Worm (Caenorhabditis elegans): ENCODE measurements around the gene cutl-29.

The cutl-29 gene

ce11 chrX:8270971-8271553, at the start of gene cutl-29:
TSS of gene cutl-29 (minus strand) at chrX:8271021.
- TF ChIP-seq ceh-31 (tag; optimal IDR thresholded peaks at IDR 0.05) (peak; percentile 11), sdc-2 (tag; optimal IDR thresholded peaks at IDR 0.05) (no peak)

ce11 chrX:8318950-8319349, 48.1 kb upstream of the cutl-29 start, which contains the start of gene srh-11:
TSS of gene srh-11 (minus strand) at chrX:8319050.
- TF ChIP-seq fkh-10 (GFP tag; optimal IDR thresholded peaks at IDR 0.05) (no peak), pha-2 (tag; optimal IDR thresholded peaks at IDR 0.05) (no peak), npax-4 (tag; optimal IDR thresholded peaks at IDR 0.05) (no peak), ceh-9 (tag; optimal IDR thresholded peaks at IDR 0.05) (no peak), ceh-31 (tag; optimal IDR thresholded peaks at IDR 0.05) (no peak), ama-1 (optimal IDR thresholded peaks at IDR 0.05) (no peak), hlh-30 (tag; optimal IDR thresholded peaks at IDR 0.05; ENCODE audit: insufficient read depth) (no peak)

ce11 chrX:8311590-8311989, 40.8 kb upstream of the cutl-29 start:
- TF ChIP-seq unc-42 (tag; optimal IDR thresholded peaks at IDR 0.05) (peak; percentile 95), hlh-6 (tag; optimal IDR thresholded peaks at IDR 0.05) (no peak), madf-2 (tag; optimal IDR thresholded peaks at IDR 0.05) (no peak), ref-2 (tag; optimal IDR thresholded peaks at IDR 0.05) (peak; percentile 15), ceh-31 (tag; optimal IDR thresholded peaks at IDR 0.05) (peak; percentile 58)

- TF ChIP-seq ceh-31 (tag; optimal IDR thresholded peaks at IDR 0.05) (no peak), lin-11 (tag; optimal IDR thresholded peaks at IDR 0.05) (no peak), hlh-13 (GFP tag; optimal IDR thresholded peaks at IDR 0.05) (no peak), npax-4 (tag; optimal IDR thresholded peaks at IDR 0.05) (no peak), hlh-6 (tag; optimal IDR thresholded peaks at IDR 0.05) (no peak), gmeb-2 (tag; optimal IDR thresholded peaks at IDR 0.05) (no peak), ceh-48 (tag; optimal IDR thresholded peaks at IDR 0.05) (no peak), hlh-8 (tag; optimal IDR thresholded peaks at IDR 0.05) (no peak), eyg-1 (tag; optimal IDR thresholded peaks at IDR 0.05) (no peak), T23F11.4 (GFP tag; optimal IDR thresholded peaks at IDR 0.05) (no peak), sox-2 (GFP tag; IDR thresholded peaks at IDR 0.05) (no peak), fax-1 (tag; optimal IDR thresholded peaks at IDR 0.05) (no peak), pha-2 (tag; optimal IDR thresholded peaks at IDR 0.05) (no peak), tbx-2 (tag; optimal IDR thresholded peaks at IDR 0.05) (no peak), elt-4 (tag; optimal IDR thresholded peaks at IDR 0.05) (no peak)
Measured at ce11 chrX:8310747-8311146, 39.9 kb upstream of the cutl-29 start.

ce11 chrX:8308491-8308890, 37.7 kb upstream of the cutl-29 start:
- TF ChIP-seq unc-42 (tag; optimal IDR thresholded peaks at IDR 0.05) = peak; percentile 78
- TF ChIP-seq F13H6.1 (tag; optimal IDR thresholded peaks at IDR 0.05) = no peak

- TF ChIP-seq ceh-45 (GFP tag; IDR thresholded peaks at IDR 0.05) (no peak), elt-2 (tag; optimal IDR thresholded peaks at IDR 0.05) (no peak), ceh-22 (tag; optimal IDR thresholded peaks at IDR 0.05) (no peak), sox-4 (tag; optimal IDR thresholded peaks at IDR 0.05) (no peak), K09A11.1 (tag; optimal IDR thresholded peaks at IDR 0.05; ENCODE audit: insufficient read depth) (no peak), nhr-11 (tag; optimal IDR thresholded peaks at IDR 0.05) (no peak), npax-4 (tag; optimal IDR thresholded peaks at IDR 0.05) (no peak), unc-55 (GFP tag; optimal IDR thresholded peaks at IDR 0.05) (no peak), C38D4.7 (GFP tag; optimal IDR thresholded peaks at IDR 0.05) (no peak), ceh-31 (tag; optimal IDR thresholded peaks at IDR 0.05) (no peak), ceh-34 (tag; optimal IDR thresholded peaks at IDR 0.05) (no peak), dmd-4 (tag; optimal IDR thresholded peaks at IDR 0.05; ENCODE audit: borderline replicate concordance) (no peak), ceh-6 (GFP tag; optimal IDR thresholded peaks at IDR 0.05) (no peak), zip-5 (tag; optimal IDR thresholded peaks at IDR 0.05) (no peak), ceh-18 (tag; optimal IDR thresholded peaks at IDR 0.05) (no peak), gmeb-2 (tag; optimal IDR thresholded peaks at IDR 0.05) (no peak), ceh-30 (tag; optimal IDR thresholded peaks at IDR 0.05) (no peak), rnt-1 (tag; optimal IDR thresholded peaks at IDR 0.05) (no peak)
Measured at ce11 chrX:8307600-8307999, 36.8 kb upstream of the cutl-29 start, which contains the start of gene R09F10.5. TSS of gene R09F10.5 (minus strand) at chrX:8307700.

Measured in whole organism, late embryonic.